Worm (Caenorhabditis elegans) whole organism, mixed stage, embryonic: Measurements from ENCODE around the gene tre-5.

Experiments used
- mep-1 ChIP-seq: fragments of 150-350 bp; optimal IDR thresholded peaks from 2 replicates; lab custom pipeline; 2017; ENCODE audit warnings: missing biosample characterization, missing genetic modification reagents, missing genetic modification characterization, inconsistent platforms
- nhr-12 ChIP-seq: fragments of 150-350 bp; optimal IDR thresholded peaks from 2 replicates; lab custom pipeline; 2014; ENCODE audit warnings: missing biosample characterization, missing genetic modification characterization
- pha-4 ChIP-seq: fragments of 150-350 bp; optimal IDR thresholded peaks from 2 replicates; lab custom pipeline; 2018; ENCODE audit warnings: missing biosample characterization, missing genetic modification reagents, missing genetic modification characterization

DNA sequence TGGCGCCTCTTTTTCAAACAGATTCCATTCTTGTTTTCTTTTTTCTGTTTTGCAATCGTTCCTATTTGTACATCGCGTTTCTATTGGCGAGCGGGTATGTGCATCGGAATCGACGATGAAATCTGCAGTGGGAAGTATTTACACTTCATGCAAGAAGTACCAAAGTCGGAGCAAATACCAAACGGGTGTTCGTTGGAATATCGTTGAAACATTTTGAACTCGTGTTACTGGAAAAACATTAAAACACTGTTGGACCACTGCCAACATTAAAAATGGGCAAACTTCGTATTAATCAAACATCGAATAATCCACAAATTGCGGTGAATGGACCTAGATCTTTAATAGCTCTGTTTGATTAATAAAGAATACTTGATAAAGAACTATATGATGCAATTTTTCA lies 24.1 kb upstream of the tre-5 start, which contains the start of gene C23H3.9:
- TF ChIP-seq pha-4 (tag; lab: Kevin White, UChicago) (no peak), mep-1 (no peak), nhr-12 (tag; lab: Kevin White, UChicago) (no peak)
